Fruit fly (Drosophila melanogaster) whole organism, prepupa: Measurements from ENCODE around the gene lqf.
A peak's percentile ranks its signal among the peaks of the same experiment; 100 is the strongest.

Source experiments
- Blimp-1 ChIP-seq: fragments of 200-800 bp; sonication (Bioruptor generic); optimal IDR thresholded peaks from 3 replicates; lab custom pipeline; 2017; ENCODE audit warnings: missing biosample characterization, missing genetic modification characterization, mild to moderate bottlenecking, moderate library complexity, missing genetic modification reagents
- CG10669 ChIP-seq: fragments of 200-800 bp; sonication (Bioruptor generic); optimal IDR thresholded peaks from 3 replicates; lab custom pipeline; 2018; ENCODE audit warnings: missing biosample characterization, mild to moderate bottlenecking, missing genetic modification characterization, moderate library complexity
- CG11762 ChIP-seq: fragments of 200-800 bp; sonication (Bioruptor generic); optimal IDR thresholded peaks from 3 replicates; lab custom pipeline; 2016; ENCODE audit warnings: missing biosample characterization, missing genetic modification characterization; ENCODE audit not compliant: insufficient read depth
- CG11902 ChIP-seq: fragments of 200-800 bp; sonication (Bioruptor generic); optimal IDR thresholded peaks from 3 replicates; lab custom pipeline; 2016; ENCODE audit warnings: missing biosample characterization, missing genetic modification characterization
- CG15336 ChIP-seq: fragments of 200-800 bp; sonication (Bioruptor generic); IDR thresholded peaks from 2 replicates; pipeline ENCODE4 v1.3.6; 2022; ENCODE audit warnings: missing biosample characterization, missing genetic modification characterization
- CG1621 ChIP-seq: fragments of 200-800 bp; sonication (Bioruptor generic); optimal IDR thresholded peaks from 3 replicates; lab custom pipeline; 2018; ENCODE audit warnings: missing biosample characterization, mild to moderate bottlenecking, missing genetic modification characterization
- CG3032 ChIP-seq: fragments of 200-800 bp; optimal IDR thresholded peaks from 2 replicates; lab custom pipeline; 2019; ENCODE audit warnings: missing biosample characterization, mild to moderate bottlenecking, missing genetic modification characterization, moderate library complexity
- CG31627 ChIP-seq: fragments of 200-800 bp; sonication (Bioruptor generic); optimal IDR thresholded peaks from 3 replicates; lab custom pipeline; 2016; ENCODE audit warnings: missing biosample characterization, missing genetic modification characterization
- CG32006 ChIP-seq: fragments of 200-800 bp; sonication (Bioruptor generic); optimal IDR thresholded peaks from 3 replicates; lab custom pipeline; 2017; ENCODE audit warnings: missing biosample characterization, mild to moderate bottlenecking, missing genetic modification characterization
- CG3919 ChIP-seq: fragments of 200-800 bp; sonication (Bioruptor generic); optimal IDR thresholded peaks from 3 replicates; lab custom pipeline; 2016; ENCODE audit warnings: missing biosample characterization, missing genetic modification characterization
- CG4318 ChIP-seq: fragments of 200-800 bp; sonication (Bioruptor generic); optimal IDR thresholded peaks from 3 replicates; lab custom pipeline; 2017; ENCODE audit warnings: missing biosample characterization, mild to moderate bottlenecking, missing genetic modification characterization
- CG6163 ChIP-seq: fragments of 200-800 bp; sonication (Bioruptor generic); IDR thresholded peaks from 3 replicates; pipeline ENCODE4 v1.3.6; 2022; ENCODE audit warnings: missing biosample characterization, missing genetic modification characterization
- CG6276 ChIP-seq: fragments of 200-800 bp; sonication (Bioruptor generic); optimal IDR thresholded peaks from 2 replicates; lab custom pipeline; 2017; ENCODE audit warnings: missing biosample characterization, mild to moderate bottlenecking, missing genetic modification characterization
- CG6792 ChIP-seq: fragments of 200-800 bp; sonication (Bioruptor generic); optimal IDR thresholded peaks from 3 replicates; lab custom pipeline; 2016; ENCODE audit warnings: missing biosample characterization, missing genetic modification characterization
- CG6808 ChIP-seq: fragments of 200-800 bp; sonication (Bioruptor generic); optimal IDR thresholded peaks from 3 replicates; lab custom pipeline; 2017; ENCODE audit warnings: missing biosample characterization, missing genetic modification characterization, mild to moderate bottlenecking, moderate library complexity, missing genetic modification reagents
- CG6854 ChIP-seq: fragments of 200-800 bp; sonication (Bioruptor generic); optimal IDR thresholded peaks from 2 replicates; lab custom pipeline; 2017; ENCODE audit warnings: missing biosample characterization, mild to moderate bottlenecking, missing genetic modification characterization
- CG7368 ChIP-seq: fragments of 200-800 bp; sonication (Bioruptor generic); optimal IDR thresholded peaks from 3 replicates; lab custom pipeline; 2016; ENCODE audit warnings: missing biosample characterization, missing genetic modification characterization
- CG8119 ChIP-seq: fragments of 200-800 bp; sonication (Bioruptor generic); IDR thresholded peaks from 3 replicates; pipeline ENCODE4 v1.3.6; 2022; ENCODE audit warnings: missing biosample characterization, missing genetic modification characterization
- CG8632 ChIP-seq: fragments of 200-800 bp; sonication (Bioruptor generic); optimal IDR thresholded peaks from 3 replicates; lab custom pipeline; 2016; ENCODE audit warnings: missing biosample characterization, missing genetic modification characterization
- CG9139 ChIP-seq: fragments of 200-800 bp; sonication (Bioruptor generic); optimal IDR thresholded peaks from 3 replicates; lab custom pipeline; 2017; ENCODE audit warnings: missing biosample characterization, mild to moderate bottlenecking, missing genetic modification characterization
- Eip75B ChIP-seq: fragments of 200-800 bp; sonication (Bioruptor generic); optimal IDR thresholded peaks from 3 replicates; lab custom pipeline; 2016; ENCODE audit warnings: missing biosample characterization, missing genetic modification characterization
- Eip78C ChIP-seq: fragments of 200-800 bp; sonication (Bioruptor generic); peaks from one replicate; lab custom pipeline; 2016; ENCODE audit warnings: missing biosample characterization, missing genetic modification characterization
- Eip93F ChIP-seq: fragments of 200-800 bp; sonication (Bioruptor generic); optimal IDR thresholded peaks from 2 replicates; lab custom pipeline; 2016; ENCODE audit warnings: missing biosample characterization, mild to moderate bottlenecking, missing genetic modification characterization
- Ets96B ChIP-seq: fragments of 200-800 bp; optimal IDR thresholded peaks from 2 replicates; lab custom pipeline; 2019; ENCODE audit warnings: missing biosample characterization, mild to moderate bottlenecking, missing genetic modification characterization, moderate library complexity
- Gug ChIP-seq: fragments of 200-800 bp; sonication (Bioruptor generic); IDR thresholded peaks from 2 replicates; pipeline ENCODE4 v1.3.6; 2022; ENCODE audit warnings: missing biosample characterization, missing genetic modification characterization
- Hr39 ChIP-seq: fragments of 200-800 bp; sonication (Bioruptor generic); optimal IDR thresholded peaks from 2 replicates; lab custom pipeline; 2016; ENCODE audit warnings: missing biosample characterization, missing genetic modification characterization
- Hr4 ChIP-seq: fragments of 200-800 bp; sonication (Bioruptor generic); optimal IDR thresholded peaks from 3 replicates; lab custom pipeline; 2016; ENCODE audit warnings: missing biosample characterization, missing genetic modification characterization
- OdsH ChIP-seq: fragments of 200-800 bp; sonication (Bioruptor generic); optimal IDR thresholded peaks from 3 replicates; lab custom pipeline; 2016; ENCODE audit warnings: missing biosample characterization, missing genetic modification characterization
- Sox102F ChIP-seq: fragments of 200-800 bp; sonication (Bioruptor generic); optimal IDR thresholded peaks from 2 replicates; lab custom pipeline; 2016; ENCODE audit warnings: missing biosample characterization, mild to moderate bottlenecking, missing genetic modification characterization
- Sox14 ChIP-seq: fragments of 200-800 bp; sonication (Bioruptor generic); optimal IDR thresholded peaks from 3 replicates; lab custom pipeline; 2016; ENCODE audit warnings: missing biosample characterization, missing genetic modification characterization
- Sox15 ChIP-seq: fragments of 200-800 bp; sonication (Bioruptor generic); optimal IDR thresholded peaks from 3 replicates; lab custom pipeline; 2016; ENCODE audit warnings: missing biosample characterization, missing genetic modification characterization
- achi ChIP-seq: fragments of 200-800 bp; sonication (Bioruptor generic); optimal IDR thresholded peaks from 3 replicates; lab custom pipeline; 2016; ENCODE audit warnings: missing biosample characterization, missing genetic modification characterization
- acj6 ChIP-seq: fragments of 200-800 bp; sonication (Bioruptor generic); optimal IDR thresholded peaks from 3 replicates; lab custom pipeline; 2016; ENCODE audit warnings: missing biosample characterization, missing genetic modification characterization
- dac ChIP-seq: fragments of 200-800 bp; sonication (Bioruptor generic); optimal IDR thresholded peaks from 2 replicates; lab custom pipeline; 2017; ENCODE audit warnings: missing biosample characterization, mild to moderate bottlenecking, missing genetic modification characterization
- dsx ChIP-seq: fragments of 200-800 bp; optimal IDR thresholded peaks from 3 replicates; lab custom pipeline; 2019; ENCODE audit warnings: missing biosample characterization, mild to moderate bottlenecking, missing genetic modification characterization, moderate library complexity; ENCODE audit not compliant: poor library complexity, severe bottlenecking
- eg ChIP-seq: fragments of 200-800 bp; sonication (Bioruptor generic); IDR thresholded peaks from 3 replicates; pipeline ENCODE4 v1.3.6; 2022; ENCODE audit warnings: missing biosample characterization, missing genetic modification characterization
- esn ChIP-seq: fragments of 200-800 bp; sonication (Bioruptor generic); optimal IDR thresholded peaks from 2 replicates; lab custom pipeline; 2016; ENCODE audit warnings: missing biosample characterization, mild to moderate bottlenecking, missing genetic modification characterization, moderate library complexity
- fd59A ChIP-seq: fragments of 200-800 bp; sonication (Bioruptor generic); optimal IDR thresholded peaks from 2 replicates; lab custom pipeline; 2017; ENCODE audit warnings: missing biosample characterization, mild to moderate bottlenecking, missing genetic modification characterization, missing genetic modification reagents
- fd85E ChIP-seq: fragments of 200-800 bp; sonication (Bioruptor generic); optimal IDR thresholded peaks from 3 replicates; lab custom pipeline; 2016; ENCODE audit warnings: missing biosample characterization, missing genetic modification characterization
- fkh ChIP-seq: fragments of 200-800 bp; sonication (Bioruptor generic); optimal IDR thresholded peaks from 3 replicates; lab custom pipeline; 2017; ENCODE audit warnings: missing biosample characterization, mild to moderate bottlenecking, missing genetic modification characterization, moderate library complexity
- lz ChIP-seq: fragments of 200-800 bp; sonication (Bioruptor generic); optimal IDR thresholded peaks from 3 replicates; lab custom pipeline; 2016; ENCODE audit warnings: missing biosample characterization, missing genetic modification characterization
- net ChIP-seq: fragments of 200-800 bp; sonication (Bioruptor generic); optimal IDR thresholded peaks from 3 replicates; lab custom pipeline; 2016; ENCODE audit warnings: missing biosample characterization, missing genetic modification characterization
- pdm3 ChIP-seq: fragments of 200-800 bp; sonication (Bioruptor generic); optimal IDR thresholded peaks from 3 replicates; lab custom pipeline; 2016; ENCODE audit warnings: missing biosample characterization, missing genetic modification characterization
- salr ChIP-seq, 2 experiments: fragments of 200-800 bp; sonication (Bioruptor generic); optimal IDR thresholded peaks; 3 replicates each; lab custom pipeline; 2016 to 2018; ENCODE audit warnings: missing biosample characterization in 2 of 2, missing genetic modification characterization in 2 of 2, mild to moderate bottlenecking in 1 of 2
- spab ChIP-seq: fragments of 200-800 bp; sonication (Bioruptor generic); optimal IDR thresholded peaks from 2 replicates; lab custom pipeline; 2017; ENCODE audit warnings: missing biosample characterization, mild to moderate bottlenecking, missing genetic modification characterization, missing genetic modification reagents
- ss ChIP-seq, 2 experiments: fragments of 200-800 bp; sonication (Bioruptor generic); optimal IDR thresholded peaks; 2 replicates in 1 of 2; 3 replicates in 1 of 2; lab custom pipeline; 2017 to 2018; ENCODE audit warnings: mild to moderate bottlenecking in 2 of 2, missing biosample characterization in 2 of 2, missing genetic modification characterization in 2 of 2, moderate library complexity in 1 of 2
- svp ChIP-seq: fragments of 200-800 bp; sonication (Bioruptor generic); peaks from one replicate; lab custom pipeline; 2016; ENCODE audit warnings: missing biosample characterization, missing genetic modification characterization
- topi ChIP-seq: fragments of 200-800 bp; sonication (Bioruptor generic); optimal IDR thresholded peaks from 3 replicates; lab custom pipeline; 2016; ENCODE audit warnings: missing biosample characterization, missing genetic modification characterization
- vri ChIP-seq: fragments of 200-800 bp; sonication (Bioruptor generic); optimal IDR thresholded peaks from 3 replicates; lab custom pipeline; 2016; ENCODE audit warnings: missing biosample characterization, mild to moderate bottlenecking, missing genetic modification characterization

lqf gene

DNA sequence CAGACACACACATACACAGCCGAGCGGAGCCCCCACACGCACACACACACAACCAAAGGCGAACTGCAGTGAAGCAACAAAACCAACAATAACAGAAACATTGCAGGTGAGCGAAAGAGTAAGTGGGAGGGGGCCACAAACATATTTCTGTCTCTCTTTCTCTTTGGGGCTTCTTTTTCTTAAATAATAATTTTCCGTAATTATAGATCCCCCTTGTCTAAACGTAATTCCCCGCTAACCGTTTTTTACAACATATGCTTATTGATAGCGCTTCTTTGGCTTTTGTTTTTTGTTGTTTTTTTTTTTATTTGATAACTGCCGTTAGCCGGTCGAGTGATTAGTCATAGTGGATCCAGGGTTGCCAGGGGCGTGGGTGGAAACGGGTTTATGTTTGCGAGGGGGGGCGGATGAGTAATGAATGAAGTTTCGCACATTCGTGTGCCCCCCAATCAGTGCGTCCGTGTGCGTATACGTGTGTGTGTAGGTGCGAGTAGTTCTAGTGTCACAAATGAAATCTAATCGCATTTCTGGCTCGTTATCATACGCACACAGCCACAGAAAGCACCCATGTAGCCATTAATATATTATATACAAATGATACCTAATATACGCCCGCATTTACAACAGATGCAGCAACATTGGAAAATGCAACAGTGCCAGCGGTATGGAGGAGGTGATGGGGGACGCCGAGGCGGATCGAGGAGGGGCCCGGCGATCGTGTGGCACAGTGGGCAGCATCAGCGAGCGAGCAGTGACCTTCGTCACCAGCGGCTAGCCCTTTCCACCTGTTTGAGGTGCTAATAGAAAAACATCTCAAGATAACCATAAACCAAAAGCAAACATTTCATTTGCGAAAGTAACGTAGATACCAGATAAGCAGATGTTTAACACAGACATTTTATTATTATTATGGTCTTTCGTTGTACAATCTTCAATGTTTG, 771 bp downstream of the lqf start:
- peak; percentile 53 for TF ChIP-seq CG31627 (GFP tag; lab: Kevin White, UChicago)
- peak; percentile 34 for TF ChIP-seq achi (GFP tag; lab: Kevin White, UChicago)
- no peak for TF ChIP-seq Gug
- TF ChIP-seq OdsH = no peak
- TF ChIP-seq CG6808 = no peak
- TF ChIP-seq CG11902 = no peak
- TF ChIP-seq CG4318 (GFP tag; lab: Kevin White, UChicago) = peak; percentile 24
- TF ChIP-seq CG10669 = no peak
- no peak for TF ChIP-seq Eip93F (GFP tag; lab: Kevin White, UChicago)
- no peak for TF ChIP-seq CG11762 (GFP tag; lab: Kevin White, UChicago)
- peak; percentile 11 for TF ChIP-seq dac (GFP tag; lab: Kevin White, UChicago)
- peak; percentile 0 for TF ChIP-seq Eip75B
- TF ChIP-seq Hr39 (GFP tag; lab: Kevin White, UChicago) = peak; percentile 54
- no peak for TF ChIP-seq fd85E
- TF ChIP-seq CG3032 = no peak
- no peak for TF ChIP-seq spab (GFP tag; lab: Kevin White, UChicago)
- TF ChIP-seq CG6163 (GFP tag; lab: Robert Waterston, UW) = no peak; the same call in 2 of the 3 replicates
- no peak for TF ChIP-seq salr (GFP tag; optimal IDR thresholded peaks at IDR 0.05; lab: Kevin White, UChicago)
- TF ChIP-seq Blimp-1 (GFP tag; lab: Kevin White, UChicago) = no peak
- TF ChIP-seq Sox15 = no peak
- no peak for TF ChIP-seq CG6854 (GFP tag; lab: Kevin White, UChicago)
- peak; percentile 31 for TF ChIP-seq CG6792 (GFP tag; lab: Kevin White, UChicago)
- no peak for TF ChIP-seq dsx (GFP tag; lab: Kevin White, UChicago)
- peak; percentile 55 for TF ChIP-seq esn (GFP tag; lab: Kevin White, UChicago)
- TF ChIP-seq svp (GFP tag; lab: Kevin White, UChicago) = no peak
- no peak for TF ChIP-seq CG7368
- no peak for TF ChIP-seq fd59A
- peak; percentile 3 for TF ChIP-seq CG8632 (GFP tag; lab: Kevin White, UChicago)
- peak; percentile 43; the same call in 1 of the 2 replicates for TF ChIP-seq CG15336 (GFP tag; lab: Robert Waterston, UW)
- 0 out of 3 replicates have a peak, but pooled peaks have one; percentile 18 for TF ChIP-seq CG8119 (GFP tag; lab: Robert Waterston, UW)
- no peak for TF ChIP-seq fkh (GFP tag; lab: Kevin White, UChicago)
- TF ChIP-seq Hr4 (GFP tag; lab: Kevin White, UChicago) = peak; percentile 61
- TF ChIP-seq CG3919 = peak; percentile 5
- peak; percentile 67 for TF ChIP-seq Eip78C (GFP tag; lab: Kevin White, UChicago)
- TF ChIP-seq acj6 (GFP tag; lab: Kevin White, UChicago) = no peak
- TF ChIP-seq topi (GFP tag; lab: Kevin White, UChicago) = no peak
- TF ChIP-seq vri = peak; percentile 67
- peak; percentile 21 for TF ChIP-seq pdm3 (GFP tag; lab: Kevin White, UChicago)
- no peak for TF ChIP-seq CG9139 (GFP tag; lab: Kevin White, UChicago)
- TF ChIP-seq lz = peak; percentile 39
- peak; percentile 18 for TF ChIP-seq net
- TF ChIP-seq Ets96B (tag; lab: Kevin White, UChicago) = no peak
- TF ChIP-seq eg (GFP tag; lab: Robert Waterston, UW) = peak; percentile 60
- peak; percentile 60 for TF ChIP-seq CG32006
- peak; percentile 18 for TF ChIP-seq CG6276 (GFP tag; lab: Kevin White, UChicago)
- no peak for TF ChIP-seq CG1621 (tag; lab: Kevin White, UChicago)
- no peak for TF ChIP-seq Sox102F
- peak; percentile 22 for TF ChIP-seq Sox14
- peak in 1 of 2 experiments; percentile 55 for TF ChIP-seq ss (GFP tag; optimal IDR thresholded peaks at IDR 0.05; lab: Kevin White, UChicago)
